Worm (Caenorhabditis elegans): ENCODE measurements around the gene trx-1.

Gene trx-1

ce11 chrII:7772411-7772810, 19.0 kb upstream of the trx-1 start, which contains the start of gene C06A8.6:
Gene C06A8.6, plus strand, starts transcription at chrII:7772499.
- no peak for TF ChIP-seq hlh-26 (GFP tag; conservative IDR thresholded peaks at IDR 0.05)
- TF ChIP-seq snpc-3.4 (tag; optimal IDR thresholded peaks at IDR 0.05): no peak
- no peak for TF ChIP-seq ceh-58 (GFP tag; IDR thresholded peaks at IDR 0.05)
- TF ChIP-seq nfyb-1 (GFP tag; IDR thresholded peaks at IDR 0.05): no peak
- no peak for TF ChIP-seq lin-54 (GFP tag; optimal IDR thresholded peaks at IDR 0.05)
- TF ChIP-seq hrde-1 (tag; optimal IDR thresholded peaks at IDR 0.05; ENCODE audit: borderline replicate concordance): no peak
- TF ChIP-seq madf-8 (GFP tag; conservative IDR thresholded peaks at IDR 0.05): no peak
- no peak for TF ChIP-seq hlh-12 (tag; optimal IDR thresholded peaks at IDR 0.05)
- TF ChIP-seq sea-2 (GFP tag; IDR thresholded peaks at IDR 0.05): no peak
- no peak for TF ChIP-seq egl-18 (GFP tag; IDR thresholded peaks at IDR 0.05)
- no peak for TF ChIP-seq madf-6 (GFP tag; IDR thresholded peaks at IDR 0.05)

ce11 chrII:7771917-7772316, 18.5 kb upstream of the trx-1 start, which contains the start of gene C06A8.8:
Gene C06A8.8, minus strand, starts transcription at chrII:7772017.
- TF ChIP-seq cebp-1 (GFP tag; IDR thresholded peaks at IDR 0.05) (no peak), cebp-1 (tag; optimal IDR thresholded peaks at IDR 0.05) (no peak), B0336.3 (GFP tag; IDR thresholded peaks at IDR 0.05) (no peak), F37B4.10 (GFP tag; IDR thresholded peaks at IDR 0.05) (no peak), ceh-40 (GFP tag; IDR thresholded peaks at IDR 0.05) (no peak), mxl-1 (tag; optimal IDR thresholded peaks at IDR 0.05) (no peak), him-1 (tag; optimal IDR thresholded peaks at IDR 0.05) (no peak), ztf-3 (GFP tag; optimal IDR thresholded peaks at IDR 0.05) (no peak), bed-2 (GFP tag; IDR thresholded peaks at IDR 0.05) (no peak), egl-18 (GFP tag; IDR thresholded peaks at IDR 0.05) (no peak), akir-1 (GFP tag; optimal IDR thresholded peaks at IDR 0.05) (no peak), snpc-3.4 (tag; optimal IDR thresholded peaks at IDR 0.05) (no peak), ekl-4 (GFP tag; IDR thresholded peaks at IDR 0.05) (no peak), F52B5.7 (tag; optimal IDR thresholded peaks at IDR 0.05) (no peak), unc-130 (GFP tag; optimal IDR thresholded peaks at IDR 0.05) (no peak), rcor-1 (GFP tag; IDR thresholded peaks at IDR 0.05) (no peak), ztf-26 (tag; optimal IDR thresholded peaks at IDR 0.05) (no peak)

- TF ChIP-seq ZK185.1 (tag; optimal IDR thresholded peaks at IDR 0.05; ENCODE audit: poor library complexity, severe bottlenecking) (no peak), Y53F4B.3 (GFP tag; IDR thresholded peaks at IDR 0.05) (no peak), ztf-6 (GFP tag; IDR thresholded peaks at IDR 0.05) (no peak), egl-18 (GFP tag; IDR thresholded peaks at IDR 0.05) (no peak), hrde-1 (tag; optimal IDR thresholded peaks at IDR 0.05; ENCODE audit: borderline replicate concordance) (no peak), dpl-1 (GFP tag; optimal IDR thresholded peaks at IDR 0.05) (no peak), tlf-1 (GFP tag; optimal IDR thresholded peaks at IDR 0.05) (no peak), K11D2.4 (GFP tag; IDR thresholded peaks at IDR 0.05) (no peak), lin-26 (GFP tag; IDR thresholded peaks at IDR 0.05) (no peak), B0019.2 (GFP tag; conservative IDR thresholded peaks at IDR 0.05) (no peak), F22D6.2 (tag; optimal IDR thresholded peaks at IDR 0.05) (no peak), nhr-27 (tag; optimal IDR thresholded peaks at IDR 0.05) (no peak), T07F8.4 (tag; optimal IDR thresholded peaks at IDR 0.05) (no peak), mes-4 (tag; optimal IDR thresholded peaks at IDR 0.05) (no peak), lir-1 (GFP tag; conservative IDR thresholded peaks at IDR 0.05) (no peak)
These were observed 16.9 kb upstream of the trx-1 start for ce11 chrII:7770253-7770652.

Measured in whole organism, young adult.